Fruit fly (Drosophila melanogaster): Measurements from ENCODE around the gene Atg4a.

dm6 chr2L:1126527-1126926, 45.8 kb downstream of the Atg4a start:
- TF ChIP-seq psq (optimal IDR thresholded peaks at IDR 0.05) (no peak), EcR (GFP tag; optimal IDR thresholded peaks at IDR 0.05) (no peak), CG8478 (optimal IDR thresholded peaks at IDR 0.05) (no peak), pan (optimal IDR thresholded peaks at IDR 0.05) (no peak)

Data from whole organism.